Fruit fly (Drosophila melanogaster) whole organism, embryonic: ENCODE data around the gene Tom70.

Experiments
- Aef1 ChIP-seq: fragments of 200-800 bp; sonication (Bioruptor generic); IDR thresholded peaks from 3 replicates; pipeline ENCODE4 v1.3.6; 2022; ENCODE audit warnings: missing biosample characterization, missing genetic modification characterization
- Atf6 ChIP-seq: fragments of 200-800 bp; sonication (Bioruptor generic); IDR thresholded peaks from 2 replicates; pipeline ENCODE4 v1.3.6; 2022; ENCODE audit warnings: missing biosample characterization, missing genetic modification characterization
- Awh ChIP-seq: fragments of 200-800 bp; sonication (Bioruptor generic); IDR thresholded peaks from 2 replicates; pipeline ENCODE4, ENCODE4 v1.3.6; 2022; ENCODE audit warnings: missing biosample characterization, missing genetic modification characterization
- Bdp1 ChIP-seq: fragments of 200-800 bp; sonication (Bioruptor generic); optimal IDR thresholded peaks from 3 replicates; lab custom pipeline; 2016; ENCODE audit warnings: missing biosample characterization, missing genetic modification characterization
- Bgb ChIP-seq: fragments of 200-800 bp; sonication (Bioruptor generic); IDR thresholded peaks from 2 replicates; pipeline ENCODE4 v1.3.6; 2022; ENCODE audit warnings: missing biosample characterization, missing genetic modification characterization; ENCODE audit not compliant: partially characterized antibody
- CG10147 ChIP-seq: fragments of 200-800 bp; sonication (Bioruptor generic); optimal IDR thresholded peaks from 2 replicates; lab custom pipeline; 2019; ENCODE audit warnings: missing biosample characterization, mild to moderate bottlenecking, missing genetic modification characterization, moderate library complexity
- CG1024 ChIP-seq: fragments of 200-800 bp; sonication (Bioruptor generic); IDR thresholded peaks from 2 replicates; pipeline ENCODE4 v1.3.6; 2022; ENCODE audit warnings: missing biosample characterization, missing genetic modification characterization
- CG10366 ChIP-seq: fragments of 200-800 bp; sonication (Bioruptor generic); IDR thresholded peaks from 2 replicates; pipeline ENCODE4 v1.3.6; 2022; ENCODE audit warnings: missing biosample characterization, missing genetic modification characterization
- CG10431 ChIP-seq: fragments of 200-800 bp; sonication (Bioruptor generic); optimal IDR thresholded peaks from 3 replicates; lab custom pipeline; 2018; ENCODE audit warnings: missing biosample characterization, mild to moderate bottlenecking, missing genetic modification characterization
- CG10565 ChIP-seq: fragments of 200-800 bp; sonication (Bioruptor generic); optimal IDR thresholded peaks from 3 replicates; lab custom pipeline; 2016; ENCODE audit warnings: missing biosample characterization, mild to moderate bottlenecking, missing genetic modification characterization
- CG10959 ChIP-seq: fragments of 200-800 bp; sonication (Bioruptor generic); IDR thresholded peaks from 2 replicates; pipeline ENCODE4 v1.3.6; 2022; ENCODE audit warnings: missing biosample characterization, missing genetic modification characterization
- CG11560 ChIP-seq: fragments of 200-800 bp; sonication (Bioruptor generic); IDR thresholded peaks from 3 replicates; pipeline ENCODE4 v1.3.6; 2022; ENCODE audit warnings: missing biosample characterization, missing genetic modification characterization
- CG12155 ChIP-seq: fragments of 200-800 bp; sonication (Bioruptor generic); optimal IDR thresholded peaks from 3 replicates; lab custom pipeline; 2016; ENCODE audit warnings: missing biosample characterization, missing genetic modification characterization
- CG13775 ChIP-seq: fragments of 200-800 bp; sonication (Bioruptor generic); optimal IDR thresholded peaks from 3 replicates; lab custom pipeline; 2017; ENCODE audit warnings: missing biosample characterization, mild to moderate bottlenecking, missing genetic modification characterization
- CG17361 ChIP-seq: fragments of 200-800 bp; sonication (Bioruptor generic); IDR thresholded peaks from 3 replicates; pipeline ENCODE4 v1.3.6; 2022; ENCODE audit warnings: missing biosample characterization, missing genetic modification characterization
- CG17568 ChIP-seq: fragments of 200-800 bp; sonication (Bioruptor generic); optimal IDR thresholded peaks from 2 replicates; lab custom pipeline; 2018; ENCODE audit warnings: missing biosample characterization, mild to moderate bottlenecking, missing genetic modification characterization, moderate library complexity
- CG17612 ChIP-seq: fragments of 200-800 bp; sonication (Bioruptor generic); IDR thresholded peaks from 2 replicates; pipeline ENCODE4 v1.3.6; 2022; ENCODE audit warnings: missing biosample characterization, missing genetic modification characterization
- CG1792 ChIP-seq: fragments of 200-800 bp; sonication (Bioruptor generic); optimal IDR thresholded peaks from 2 replicates; lab custom pipeline; 2016; ENCODE audit warnings: missing biosample characterization, missing genetic modification characterization
- CG2129 ChIP-seq: fragments of 200-800 bp; sonication (Bioruptor generic); IDR thresholded peaks from 2 replicates; pipeline ENCODE4 v1.3.6; 2022; ENCODE audit warnings: missing biosample characterization, missing genetic modification characterization; ENCODE audit not compliant: partially characterized antibody
- CG2202 ChIP-seq: fragments of 200-800 bp; sonication (Bioruptor generic); optimal IDR thresholded peaks from 2 replicates; lab custom pipeline; 2018; ENCODE audit warnings: missing biosample characterization, mild to moderate bottlenecking, missing genetic modification characterization
- CG3163 ChIP-seq: fragments of 200-800 bp; sonication (Bioruptor generic); optimal IDR thresholded peaks from 3 replicates; lab custom pipeline; 2016; ENCODE audit warnings: missing biosample characterization, missing genetic modification characterization
- CG6689 ChIP-seq: fragments of 200-800 bp; sonication (Bioruptor generic); IDR thresholded peaks from 2 replicates; pipeline ENCODE4 v1.3.6; 2022; ENCODE audit warnings: missing biosample characterization, missing genetic modification characterization
- CG6765 ChIP-seq: fragments of 200-800 bp; sonication (Bioruptor generic); optimal IDR thresholded peaks from 3 replicates; lab custom pipeline; 2017; ENCODE audit warnings: missing biosample characterization, mild to moderate bottlenecking, missing genetic modification characterization
- CG6813 ChIP-seq: fragments of 200-800 bp; sonication (Bioruptor generic); optimal IDR thresholded peaks from 2 replicates; lab custom pipeline; 2017; ENCODE audit warnings: missing biosample characterization, missing genetic modification characterization, mild to moderate bottlenecking, moderate library complexity, missing genetic modification reagents
- CG7372 ChIP-seq: fragments of 200-800 bp; sonication (Bioruptor generic); IDR thresholded peaks from 2 replicates; pipeline ENCODE4 v1.3.6; 2022; ENCODE audit warnings: missing biosample characterization, missing genetic modification characterization
- CTCF ChIP-seq: fragments of 200-800 bp; sonication (Bioruptor generic); optimal IDR thresholded peaks from 2 replicates; lab custom pipeline; 2017; ENCODE audit warnings: missing biosample characterization, mild to moderate bottlenecking, missing genetic modification characterization, moderate library complexity
- Doc3 ChIP-seq: fragments of 200-800 bp; sonication (Bioruptor generic); IDR thresholded peaks from 3 replicates; pipeline ENCODE4 v1.3.6; 2022; ENCODE audit warnings: missing biosample characterization, missing genetic modification characterization; ENCODE audit not compliant: partially characterized antibody
- Ets65A ChIP-seq: fragments of 200-800 bp; sonication (Bioruptor generic); peaks from one replicate; lab custom pipeline; 2016; ENCODE audit warnings: missing biosample characterization, missing genetic modification characterization
- H2.0 ChIP-seq: fragments of 200-800 bp; sonication (Bioruptor generic); IDR thresholded peaks from 2 replicates; pipeline ENCODE4 v1.3.6; 2022; ENCODE audit warnings: missing biosample characterization, missing genetic modification characterization
- HmgD ChIP-seq: fragments of 200-800 bp; sonication (Bioruptor generic); optimal IDR thresholded peaks from 3 replicates; lab custom pipeline; 2016; ENCODE audit warnings: missing biosample characterization, missing genetic modification characterization
- Lhr ChIP-seq: fragments of 200-800 bp; sonication (Bioruptor generic); optimal IDR thresholded peaks from 3 replicates; lab custom pipeline; 2017; ENCODE audit warnings: mild to moderate bottlenecking, missing biosample characterization, missing genetic modification reagents, missing genetic modification characterization
- MESR4 ChIP-seq: fragments of 200-800 bp; sonication (Bioruptor generic); optimal IDR thresholded peaks from 2 replicates; lab custom pipeline; 2018; ENCODE audit warnings: missing biosample characterization, mild to moderate bottlenecking, missing genetic modification characterization, moderate library complexity
- Max ChIP-seq: fragments of 200-800 bp; sonication (Bioruptor generic); optimal IDR thresholded peaks from 2 replicates; lab custom pipeline; 2016; ENCODE audit warnings: missing biosample characterization, mild to moderate bottlenecking, missing genetic modification characterization
- Nf-YC ChIP-seq: fragments of 200-800 bp; optimal IDR thresholded peaks from 3 replicates; lab custom pipeline; 2019; ENCODE audit warnings: missing biosample characterization, mild to moderate bottlenecking, missing genetic modification characterization, moderate library complexity
- Trl ChIP-seq, 3 experiments: fragments of >200 bp in 2 of 3; fragments of 200-800 bp in 1 of 3; sonication (Bioruptor generic) in 1 of 3; optimal IDR thresholded peaks; 2 replicates in 1 of 3; 3 replicates in 2 of 3; lab custom pipeline; 2016 to 2017; ENCODE audit warnings: missing biosample characterization in 1 of 3, missing genetic modification characterization in 1 of 3
- btn ChIP-seq: fragments of 200-800 bp; sonication (Bioruptor generic); optimal IDR thresholded peaks from 2 replicates; lab custom pipeline; 2016; ENCODE audit warnings: missing biosample characterization, missing genetic modification characterization
- chif ChIP-seq, 2 experiments: fragments of 200-800 bp; sonication (Bioruptor generic); optimal IDR thresholded peaks; 3 replicates each; lab custom pipeline; 2016; ENCODE audit warnings: missing biosample characterization in 2 of 2, missing genetic modification characterization in 2 of 2
- chm ChIP-seq: fragments of 200-800 bp; sonication (Bioruptor generic); IDR thresholded peaks from 2 replicates; pipeline ENCODE4 v1.3.6; 2022; ENCODE audit warnings: missing biosample characterization, missing genetic modification characterization
- ci ChIP-seq: fragments of 200-800 bp; sonication (Bioruptor generic); IDR thresholded peaks from 3 replicates; pipeline ENCODE4 v1.3.6; 2022; ENCODE audit warnings: missing biosample characterization, missing genetic modification characterization
- dimm ChIP-seq: fragments of 200-800 bp; sonication (Bioruptor generic); IDR thresholded peaks from 2 replicates; pipeline ENCODE4 v1.3.6; 2022; ENCODE audit warnings: missing biosample characterization, missing genetic modification characterization
- emc ChIP-seq: fragments of 200-800 bp; sonication (Bioruptor generic); optimal IDR thresholded peaks from 2 replicates; lab custom pipeline; 2016; ENCODE audit warnings: missing biosample characterization, missing genetic modification characterization
- fru ChIP-seq: fragments of >200 bp; optimal IDR thresholded peaks from 2 replicates; lab custom pipeline; 2017
- gcm2 ChIP-seq: fragments of 200-800 bp; sonication (Bioruptor generic); optimal IDR thresholded peaks from 2 replicates; lab custom pipeline; 2016; ENCODE audit warnings: missing biosample characterization, missing genetic modification characterization
- grn ChIP-seq: fragments of 200-800 bp; sonication (Bioruptor generic); optimal IDR thresholded peaks from 3 replicates; lab custom pipeline; 2017; ENCODE audit warnings: missing biosample characterization, missing genetic modification characterization
- jing ChIP-seq: fragments of 200-800 bp; sonication (Bioruptor generic); optimal IDR thresholded peaks from 2 replicates; lab custom pipeline; 2018; ENCODE audit warnings: missing biosample characterization, mild to moderate bottlenecking, missing genetic modification characterization
- lola ChIP-seq, 3 experiments: fragments of >200 bp in 2 of 3; fragments of 200-800 bp in 1 of 3; sonication (Bioruptor generic) in 1 of 3; optimal IDR thresholded peaks; 2 replicates each; lab custom pipeline; 2017 to 2019; ENCODE audit warnings: missing biosample characterization in 3 of 3, missing genetic modification characterization in 3 of 3, mild to moderate bottlenecking in 1 of 3, moderate library complexity in 1 of 3
- mld ChIP-seq: fragments of 200-800 bp; sonication (Bioruptor generic); IDR thresholded peaks from 3 replicates; pipeline ENCODE4 v1.3.6; 2022; ENCODE audit warnings: missing biosample characterization, missing genetic modification characterization; ENCODE audit not compliant: partially characterized antibody
- onecut ChIP-seq: fragments of 200-800 bp; sonication (Bioruptor generic); IDR thresholded peaks from 2 replicates; pipeline ENCODE4 v1.3.6; 2022; ENCODE audit warnings: missing biosample characterization, missing genetic modification characterization
- psq ChIP-seq: fragments of 200-800 bp; sonication (Bioruptor generic); optimal IDR thresholded peaks from 2 replicates; lab custom pipeline; 2017; ENCODE audit warnings: missing biosample characterization, missing genetic modification characterization
- pum ChIP-seq: fragments of 200-800 bp; sonication (Bioruptor generic); optimal IDR thresholded peaks from 2 replicates; lab custom pipeline; 2016; ENCODE audit warnings: missing biosample characterization, missing genetic modification characterization
- shn ChIP-seq: fragments of 200-800 bp; sonication (Bioruptor generic); optimal IDR thresholded peaks from 3 replicates; lab custom pipeline; 2016; ENCODE audit warnings: missing biosample characterization, missing genetic modification characterization
- tap ChIP-seq: fragments of 200-800 bp; optimal IDR thresholded peaks from 3 replicates; lab custom pipeline; 2019; ENCODE audit warnings: missing biosample characterization, mild to moderate bottlenecking, missing genetic modification characterization, moderate library complexity
- z ChIP-seq: fragments of 200-800 bp; sonication (Bioruptor generic); IDR thresholded peaks from 3 replicates; pipeline ENCODE4 v1.3.6; 2022; ENCODE audit warnings: missing biosample characterization, missing genetic modification characterization

Gene Tom70

DNA sequence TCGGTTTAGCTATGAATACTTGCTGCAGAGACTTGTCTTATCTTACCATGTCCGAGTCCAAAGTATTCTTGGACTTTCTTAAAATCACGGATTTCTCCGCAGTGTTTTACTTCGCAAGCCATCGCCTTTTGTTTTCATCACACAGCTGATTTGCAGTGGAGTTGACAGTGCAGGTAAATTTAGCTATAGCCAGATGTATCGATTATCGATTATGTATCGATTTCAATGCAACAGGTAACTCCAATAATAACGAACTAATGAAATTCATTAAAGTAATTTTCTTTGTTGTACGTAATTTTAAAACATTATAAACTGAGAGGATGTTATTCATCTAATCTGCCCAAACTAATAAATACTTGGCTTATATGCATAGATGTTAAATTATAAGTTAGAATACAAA is 24.7 kb upstream of the Tom70 start, which contains the start of gene Rab3-GAP (continued):
- no peak for TF ChIP-seq CG6765 (GFP tag; lab: Kevin White, UChicago)
- no peak for TF ChIP-seq CG10959 (GFP tag; lab: Robert Waterston, UW)
- TF ChIP-seq psq (GFP tag; lab: Kevin White, UChicago): no peak
- no peak for TF ChIP-seq Lhr
- TF ChIP-seq Bgb: peak; percentile 52; the same call in 1 of the 2 replicates
- no peak for TF ChIP-seq z
- no peak for TF ChIP-seq mld (GFP tag; lab: Robert Waterston, UW)
- no peak for TF ChIP-seq CTCF (GFP tag; lab: Kevin White, UChicago)
- TF ChIP-seq CG10431 (GFP tag; lab: Kevin White, UChicago): no peak
- TF ChIP-seq CG13775 (GFP tag; lab: Kevin White, UChicago): no peak
- TF ChIP-seq CG12155 (GFP tag; lab: Kevin White, UChicago): peak; percentile 22
- no peak for TF ChIP-seq CG6813 (GFP tag; lab: Kevin White, UChicago)
- no peak for TF ChIP-seq Ets65A
- peak; percentile 7 for TF ChIP-seq CG10147
- peak; percentile 4 for TF ChIP-seq tap (tag; lab: Kevin White, UChicago)
- no peak for TF ChIP-seq CG10565 (GFP tag; lab: Kevin White, UChicago)
- TF ChIP-seq onecut (GFP tag; lab: Robert Waterston, UW): peak; percentile 29; the same call in 1 of the 2 replicates
- no peak for TF ChIP-seq CG1024 (GFP tag; lab: Robert Waterston, UW)
- no peak for TF ChIP-seq H2.0 (GFP tag; lab: Robert Waterston, UW)
- no peak for TF ChIP-seq dimm
- TF ChIP-seq shn (GFP tag; lab: Kevin White, UChicago): no peak
- no peak for TF ChIP-seq Trl (optimal IDR thresholded peaks at IDR 0.05; lab: Kevin White, UChicago)
- no peak for TF ChIP-seq Trl (GFP tag; optimal IDR thresholded peaks at IDR 0.05; lab: Kevin White, UChicago)
- no peak for TF ChIP-seq CG2202
- TF ChIP-seq pum (GFP tag; lab: Kevin White, UChicago): no peak
- TF ChIP-seq Bdp1 (GFP tag; lab: Kevin White, UChicago): no peak
- no peak for TF ChIP-seq fru (lab: Kevin White, UChicago)
- peak; percentile 50 for TF ChIP-seq MESR4 (GFP tag; lab: Kevin White, UChicago)
- TF ChIP-seq Atf6: 0 out of 2 replicates have a peak, but pooled peaks have one; percentile 15
- TF ChIP-seq grn (GFP tag; lab: Kevin White, UChicago): no peak
- peak in 1 of 3 experiments; percentile 27 for TF ChIP-seq lola (GFP tag; optimal IDR thresholded peaks at IDR 0.05; lab: Kevin White, UChicago)
- no peak for TF ChIP-seq jing (GFP tag; lab: Kevin White, UChicago)
- no peak for TF ChIP-seq CG3163 (GFP tag; lab: Kevin White, UChicago)
- TF ChIP-seq CG17361 (GFP tag; lab: Robert Waterston, UW): peak; percentile 51; the same call in 1 of the 3 replicates
- TF ChIP-seq chm (GFP tag; lab: Robert Waterston, UW): no peak
- TF ChIP-seq Awh (GFP tag; lab: Robert Waterston, UW): no peak
- TF ChIP-seq CG10366 (GFP tag; lab: Robert Waterston, UW): no peak
- no peak for TF ChIP-seq gcm2 (GFP tag; lab: Kevin White, UChicago)
- TF ChIP-seq CG1792 (GFP tag; lab: Kevin White, UChicago): no peak
- TF ChIP-seq CG7372: no peak
- peak in 1 of 2 experiments; percentile 16 for TF ChIP-seq chif (GFP tag; optimal IDR thresholded peaks at IDR 0.05; lab: Kevin White, UChicago)
- no peak for TF ChIP-seq Max (GFP tag; lab: Kevin White, UChicago)
- TF ChIP-seq ci: peak; percentile 44; the same call in 1 of the 3 replicates
- no peak for TF ChIP-seq emc (GFP tag; lab: Kevin White, UChicago)
- peak; percentile 48 for TF ChIP-seq Doc3 (GFP tag; lab: Robert Waterston, UW)
- no peak for TF ChIP-seq Nf-YC (tag; lab: Kevin White, UChicago)
- TF ChIP-seq CG6689 (GFP tag; lab: Robert Waterston, UW): no peak
- TF ChIP-seq btn (GFP tag; lab: Kevin White, UChicago): no peak
- TF ChIP-seq CG11560 (tag; lab: Robert Waterston, UW): no peak
- no peak for TF ChIP-seq CG17612 (GFP tag; lab: Robert Waterston, UW)
- no peak for TF ChIP-seq CG17568 (GFP tag; lab: Kevin White, UChicago)
- no peak for TF ChIP-seq HmgD (GFP tag; lab: Kevin White, UChicago)
- TF ChIP-seq Aef1 (GFP tag; lab: Robert Waterston, UW): no peak
- no peak for TF ChIP-seq CG2129
